Fruit fly (Drosophila melanogaster) Kc167 (cell line): ENCODE results near the gene dod.

Experiments used
- Sin3A ChIP-seq: fragments of >200 bp; optimal IDR thresholded peaks from 2 replicates; lab custom pipeline; 2018; ENCODE audit warnings: missing external identifiers
- h ChIP-seq: fragments of >200 bp; optimal IDR thresholded peaks from 3 replicates; lab custom pipeline; 2018; ENCODE audit warnings: missing external identifiers

dm6 chrX:21345036-21345500, at the start of gene dod:
- TF ChIP-seq h (lab: Kevin White, UChicago), result no peak
- TF ChIP-seq Sin3A (lab: Kevin White, UChicago), result no peak
